Worm (Caenorhabditis elegans) whole organism, late embryonic: ENCODE data around the gene F49F1.4.

Experiments
- T23F11.4 ChIP-seq: fragments of 200-800 bp; sonication (Bioruptor generic); optimal IDR thresholded peaks from 2 replicates; lab custom pipeline; 2018; ENCODE audit warnings: mild to moderate bottlenecking, missing genetic modification characterization, missing compliant biosample characterization
- ceh-19 ChIP-seq: fragments of 200-800 bp; sonication (Bioruptor generic); optimal IDR thresholded peaks from 2 replicates; lab custom pipeline; 2018; ENCODE audit warnings: mild to moderate bottlenecking, missing genetic modification characterization, missing compliant biosample characterization
- ceh-2 ChIP-seq: sonication (generic microtip); optimal IDR thresholded peaks from 2 replicates; lab custom pipeline; 2016; ENCODE audit warnings: missing genotype, missing genetic modification characterization, missing compliant biosample characterization
- ceh-48 ChIP-seq: sonication (generic microtip); optimal IDR thresholded peaks from 2 replicates; lab custom pipeline; 2016; ENCODE audit warnings: missing genetic modification characterization, inconsistent platforms, missing compliant biosample characterization
- ceh-9 ChIP-seq: sonication (generic microtip); optimal IDR thresholded peaks from 2 replicates; lab custom pipeline; 2016; ENCODE audit warnings: mild to moderate bottlenecking, missing genetic modification characterization, inconsistent platforms, missing compliant biosample characterization
- elt-2 ChIP-seq: sonication (generic microtip); optimal IDR thresholded peaks from 2 replicates; lab custom pipeline; 2016; ENCODE audit warnings: missing genetic modification reagents, missing genetic modification characterization, missing compliant biosample characterization
- fkh-10 ChIP-seq: fragments of 150-350 bp; optimal IDR thresholded peaks from 2 replicates; lab custom pipeline; 2014; ENCODE audit warnings: missing biosample characterization, missing genetic modification reagents, missing genetic modification characterization
- madf-2 ChIP-seq: sonication (generic microtip); optimal IDR thresholded peaks from 2 replicates; lab custom pipeline; 2017; ENCODE audit warnings: missing genetic modification characterization, missing compliant biosample characterization
- pag-3 ChIP-seq: sonication (generic microtip); optimal IDR thresholded peaks from 2 replicates; lab custom pipeline; 2016; ENCODE audit warnings: missing compliant biosample characterization, missing genetic modification characterization, borderline replicate concordance

DNA sequence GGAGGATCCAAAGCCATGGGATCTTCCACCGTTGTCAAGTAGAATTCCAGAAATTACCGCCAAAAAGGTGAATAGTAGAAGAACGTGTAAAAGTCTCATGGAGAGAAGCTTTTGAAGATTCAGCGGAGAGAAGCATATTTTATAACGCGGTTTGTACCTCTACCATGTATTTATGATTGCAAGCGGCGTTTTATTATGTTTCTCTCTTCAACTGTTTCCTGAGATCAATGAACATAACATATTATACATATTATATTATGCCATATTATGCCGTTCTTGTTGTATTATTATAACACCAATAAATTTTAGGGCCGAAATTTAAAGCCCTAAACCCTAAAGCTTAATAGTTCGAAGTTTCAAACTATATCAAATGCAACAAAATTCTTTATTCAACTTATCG lies 24.7 kb upstream of the F49F1.4 start, which contains the start of gene F49F1.18:
- no peak for TF ChIP-seq pag-3 (tag; lab: Kevin White, UChicago)
- TF ChIP-seq fkh-10 (GFP tag; lab: Kevin White, UChicago), result no peak
- TF ChIP-seq ceh-19, result no peak
- TF ChIP-seq T23F11.4 (GFP tag; lab: Kevin White, UChicago), result no peak
- TF ChIP-seq ceh-2 (tag; lab: Kevin White, UChicago), result no peak
- TF ChIP-seq madf-2, result no peak
- no peak for TF ChIP-seq ceh-48 (tag; lab: Kevin White, UChicago)
- no peak for TF ChIP-seq ceh-9
- no peak for TF ChIP-seq elt-2 (tag; lab: Kevin White, UChicago)
